Fruit fly (Drosophila melanogaster): ENCODE measurements around the gene CG18731.
A peak's percentile ranks its signal among the peaks of the same experiment; 100 is the strongest.

CG18731 gene

dm6 chr3R:29695744-29696143 is 29.1 kb upstream of the CG18731 start:
- no peak for TF ChIP-seq Awh (GFP tag; IDR thresholded peaks at IDR 0.05)
- TF ChIP-seq Xrp1 (GFP tag; IDR thresholded peaks at IDR 0.05), result no peak
- no peak for TF ChIP-seq CG11696 (GFP tag; IDR thresholded peaks at IDR 0.05)
- TF ChIP-seq Dip2 (GFP tag; IDR thresholded peaks at IDR 0.05), result no peak
- TF ChIP-seq CG11504 (tag; optimal IDR thresholded peaks at IDR 0.05), result no peak
- TF ChIP-seq Mes4 (GFP tag; optimal IDR thresholded peaks at IDR 0.05), result no peak
- TF ChIP-seq HLHmδ (GFP tag; optimal IDR thresholded peaks at IDR 0.05), result no peak
- TF ChIP-seq eyg (GFP tag; optimal IDR thresholded peaks at IDR 0.05), result no peak
- TF ChIP-seq Hsf (GFP tag; optimal IDR thresholded peaks at IDR 0.05), result no peak
- TF ChIP-seq CG13624 (GFP tag; optimal IDR thresholded peaks at IDR 0.05), result no peak
- no peak for TF ChIP-seq sob (GFP tag; IDR thresholded peaks at IDR 0.05)
- TF ChIP-seq oc (tag; optimal IDR thresholded peaks at IDR 0.05), result no peak
- no peak for TF ChIP-seq CG18764 (GFP tag; optimal IDR thresholded peaks at IDR 0.05)
- TF ChIP-seq sd (tag; optimal IDR thresholded peaks at IDR 0.05), result no peak
- no peak for TF ChIP-seq CG33213 (GFP tag; optimal IDR thresholded peaks at IDR 0.05)
- TF ChIP-seq Gug (GFP tag; IDR thresholded peaks at IDR 0.05), result no peak
- TF ChIP-seq Meics (GFP tag; optimal IDR thresholded peaks at IDR 0.05), result no peak
- TF ChIP-seq sc (optimal IDR thresholded peaks at IDR 0.05), result no peak
- TF ChIP-seq sc (GFP tag; optimal IDR thresholded peaks at IDR 0.05), result no peak

- TF ChIP-seq grn (GFP tag; optimal IDR thresholded peaks at IDR 0.05) (no peak), vvl (GFP tag; IDR thresholded peaks at IDR 0.05) (0 out of 2 replicates have a peak, but pooled peaks have one; percentile 22), exex (tag; optimal IDR thresholded peaks at IDR 0.05) (no peak), E2f2 (GFP tag; IDR thresholded peaks at IDR 0.05) (no peak), CG10959 (GFP tag; IDR thresholded peaks at IDR 0.05) (no peak; the same call in 1 of the 2 replicates), CG3281 (GFP tag; optimal IDR thresholded peaks at IDR 0.05) (no peak), CG11695 (GFP tag; IDR thresholded peaks at IDR 0.05) (no peak), row (GFP tag; IDR thresholded peaks at IDR 0.05) (peak; percentile 33; the same call in 2 of the 3 replicates), sens-2 (GFP tag; IDR thresholded peaks at IDR 0.05) (no peak), CG1792 (GFP tag; optimal IDR thresholded peaks at IDR 0.05) (no peak), CG4707 (GFP tag; optimal IDR thresholded peaks at IDR 0.05) (no peak), Sry-δ (GFP tag; optimal IDR thresholded peaks at IDR 0.05) (no peak), zfh1 (GFP tag; IDR thresholded peaks at IDR 0.05) (peak; percentile 77), ato (GFP tag; IDR thresholded peaks at IDR 0.05; ENCODE audit: partially characterized antibody) (no peak), ci (GFP tag; IDR thresholded peaks at IDR 0.05) (0 out of 3 replicates have a peak, but pooled peaks have one; percentile 24), dmrt11E (tag; optimal IDR thresholded peaks at IDR 0.05) (peak; percentile 71), Dek (tag; optimal IDR thresholded peaks at IDR 0.05) (no peak), z (GFP tag; IDR thresholded peaks at IDR 0.05) (no peak), chif (GFP tag; optimal IDR thresholded peaks at IDR 0.05) (peak; percentile 21 to 50), gsb-n (tag; optimal IDR thresholded peaks at IDR 0.05) (peak; percentile 14), dati (GFP tag; IDR thresholded peaks at IDR 0.05) (no peak), fu2 (GFP tag; optimal IDR thresholded peaks at IDR 0.05) (no peak), CG8924 (tag; optimal IDR thresholded peaks at IDR 0.05) (no peak), prd (optimal IDR thresholded peaks at IDR 0.05) (no peak), prd (GFP tag; IDR thresholded peaks at IDR 0.05) (peak; percentile 79), CG9932 (GFP tag; IDR thresholded peaks at IDR 0.05) (no peak), Optix (GFP tag; IDR thresholded peaks at IDR 0.05) (no peak), Tbp (GFP tag; optimal IDR thresholded peaks at IDR 0.05) (no peak), CG7987 (GFP tag; optimal IDR thresholded peaks at IDR 0.05) (no peak), en (GFP tag; optimal IDR thresholded peaks at IDR 0.05) (no peak), dysf (GFP tag; IDR thresholded peaks at IDR 0.05) (no peak), CG2202 (tag; optimal IDR thresholded peaks at IDR 0.05) (no peak), Hmx (GFP tag; optimal IDR thresholded peaks at IDR 0.05) (no peak), Atf-2 (GFP tag; optimal IDR thresholded peaks at IDR 0.05) (no peak), fd3F (GFP tag; optimal IDR thresholded peaks at IDR 0.05) (no peak)
Observed at dm6 chr3R:29696359-29696758, 28.5 kb upstream of the CG18731 start.

Data from whole organism, embryonic.